Worm (Caenorhabditis elegans): ENCODE results near the gene metr-1.
"Not testable (repeated sequence)": the region's sequence is repeated elsewhere in the genome, so short reads cannot be mapped to it uniquely, and the experiment has no call there.

metr-1 gene

ce11 chrII:10930678-10931650 is 4.6 kb downstream of the metr-1 start:
- TF ChIP-seq nhr-237 (tag; optimal IDR thresholded peaks at IDR 0.05) (no peak), mbf-1 (tag; optimal IDR thresholded peaks at IDR 0.05) (no peak), lin-11 (tag; optimal IDR thresholded peaks at IDR 0.05) (no peak), nhr-11 (tag; optimal IDR thresholded peaks at IDR 0.05) (no peak), gmeb-1 (tag; optimal IDR thresholded peaks at IDR 0.05) (no peak), F13H6.1 (tag; optimal IDR thresholded peaks at IDR 0.05) (no peak), dmd-4 (tag; optimal IDR thresholded peaks at IDR 0.05) (no peak), ceh-16 (tag; optimal IDR thresholded peaks at IDR 0.05) (no peak), lsy-2 (tag; optimal IDR thresholded peaks at IDR 0.05) (no peak), lin-39 (tag; optimal IDR thresholded peaks at IDR 0.05) (no peak), nhr-77 (tag; optimal IDR thresholded peaks at IDR 0.05) (no peak), elt-1 (tag; optimal IDR thresholded peaks at IDR 0.05) (no peak), unc-55 (GFP tag; optimal IDR thresholded peaks at IDR 0.05) (no peak), nhr-25 (tag; optimal IDR thresholded peaks at IDR 0.05) (no peak)

DNA sequence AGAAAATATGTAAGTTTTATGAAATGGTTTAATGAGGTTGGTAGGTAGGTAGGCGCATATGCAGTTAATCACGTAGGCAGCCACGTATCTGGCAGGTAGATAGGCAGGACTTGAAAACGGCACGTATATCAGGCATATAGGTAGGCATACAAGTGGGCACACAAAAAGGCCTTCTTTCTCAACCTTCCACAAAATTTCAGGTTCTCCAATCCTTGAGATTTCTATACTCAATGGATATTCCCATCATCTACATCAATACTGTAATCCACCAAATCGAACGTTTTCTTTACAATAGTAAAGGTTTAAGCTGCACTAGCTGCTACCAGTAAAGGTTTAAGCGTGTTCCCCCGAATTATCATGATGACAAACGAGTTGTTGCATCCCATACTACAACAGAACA is 5.9 kb downstream of the metr-1 start:
- TF ChIP-seq aly-2 (tag; optimal IDR thresholded peaks at IDR 0.05) (no peak), sma-9 (GFP tag; optimal IDR thresholded peaks at IDR 0.05) (no peak), sma-9 (tag; optimal IDR thresholded peaks at IDR 0.05) (no peak), elt-1 (tag; optimal IDR thresholded peaks at IDR 0.05) (no peak)

DNA sequence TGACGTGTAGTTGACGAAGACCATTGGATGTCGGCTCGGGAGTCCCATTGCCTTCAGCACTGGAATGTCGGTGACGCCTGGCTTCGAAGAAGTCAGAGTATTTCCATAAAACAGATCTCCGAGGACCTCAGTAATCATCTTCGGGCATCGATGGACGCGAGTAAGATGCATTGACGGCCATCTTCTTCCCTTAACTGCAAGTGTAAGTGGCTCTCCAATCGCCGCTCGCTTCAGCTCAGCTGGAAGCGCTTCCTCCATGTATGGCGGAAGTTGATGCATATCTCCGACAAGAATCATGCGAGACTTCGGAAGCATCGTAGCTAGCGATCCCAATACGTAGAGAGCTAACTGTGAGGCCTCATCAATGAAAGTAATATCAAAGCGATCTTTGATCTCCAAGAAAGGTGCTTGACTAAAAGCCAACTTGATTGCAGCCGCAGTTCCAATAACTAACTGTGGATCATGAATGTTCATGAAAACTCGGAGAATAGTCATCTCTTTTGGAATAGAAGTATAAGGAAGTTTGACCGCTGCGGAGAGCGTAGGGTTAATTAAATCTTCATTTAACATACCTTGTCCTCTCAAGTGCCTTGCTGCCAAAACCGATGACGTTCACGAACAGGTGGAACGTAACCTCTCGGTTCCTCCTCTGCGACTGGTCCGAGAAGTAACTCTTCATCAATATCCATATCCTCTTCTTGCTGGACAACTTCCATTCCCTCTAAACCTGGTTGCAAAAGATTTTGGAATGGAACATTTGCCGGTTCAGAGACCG is 7.8 kb downstream of the metr-1 start:
- no peak for TF ChIP-seq ama-1 (optimal IDR thresholded peaks at IDR 0.05)

DNA sequence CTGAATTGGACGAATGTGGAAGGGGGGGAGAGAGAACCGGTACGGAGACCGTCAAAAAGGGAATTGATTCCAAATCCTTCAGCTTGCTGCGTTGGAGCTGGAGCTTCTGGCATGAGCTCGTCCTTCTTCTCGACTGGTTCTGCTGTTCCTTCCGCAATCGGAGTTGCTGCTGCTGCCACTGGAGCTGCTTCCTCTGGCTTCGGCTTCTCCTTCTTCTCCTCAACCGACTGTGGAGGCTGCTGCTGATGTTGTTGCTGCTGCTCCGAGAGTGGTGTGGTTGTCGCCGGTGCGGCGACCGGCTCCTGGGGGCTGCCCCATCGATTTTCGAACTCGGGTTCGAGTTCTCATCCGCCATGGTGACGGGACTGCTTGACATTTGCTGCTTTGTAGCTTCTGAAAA is 8.4 kb downstream of the metr-1 start, which contains the start of gene R03D7.2:
Gene R03D7.2 (minus strand): TSS at position 399 of the 400 bp plus-strand sequence.
- TF ChIP-seq nhr-12 (tag; optimal IDR thresholded peaks at IDR 0.05) (no peak), nhr-10 (tag; optimal IDR thresholded peaks at IDR 0.05) (no peak), sma-3 (GFP tag; optimal IDR thresholded peaks at IDR 0.05) (no peak), ZK546.5 (tag; optimal IDR thresholded peaks at IDR 0.05) (no peak)

- no peak for TF ChIP-seq fos-1 (tag; optimal IDR thresholded peaks at IDR 0.05)
- TF ChIP-seq ama-1 (optimal IDR thresholded peaks at IDR 0.05): no peak
- TF ChIP-seq nhr-11 (tag; optimal IDR thresholded peaks at IDR 0.05): no peak
- TF ChIP-seq unc-62 (GFP tag; optimal IDR thresholded peaks at IDR 0.05): no peak
- TF ChIP-seq aly-2 (tag; optimal IDR thresholded peaks at IDR 0.05): no peak
- no peak for TF ChIP-seq snpc-4 (tag; optimal IDR thresholded peaks at IDR 0.05)
- no peak for TF ChIP-seq nhr-237 (tag; optimal IDR thresholded peaks at IDR 0.05)
- TF ChIP-seq unc-55 (GFP tag; optimal IDR thresholded peaks at IDR 0.05): no peak
- TF ChIP-seq sma-3 (GFP tag; optimal IDR thresholded peaks at IDR 0.05): no peak
- TF ChIP-seq nhr-25 (tag; optimal IDR thresholded peaks at IDR 0.05): no peak
Measured at ce11 chrII:10935336-10935735, 9.0 kb downstream of the metr-1 start.

ce11 chrII:10941918-10942317 is 15.6 kb downstream of the metr-1 start, which contains the start of gene R03D7.15:
TSS of gene R03D7.15 (plus strand) at chrII:10942216.
- not testable (repeated sequence) for TF ChIP-seq fos-1, skn-1, ZK546.5 (tag; optimal IDR thresholded peaks at IDR 0.05)

DNA sequence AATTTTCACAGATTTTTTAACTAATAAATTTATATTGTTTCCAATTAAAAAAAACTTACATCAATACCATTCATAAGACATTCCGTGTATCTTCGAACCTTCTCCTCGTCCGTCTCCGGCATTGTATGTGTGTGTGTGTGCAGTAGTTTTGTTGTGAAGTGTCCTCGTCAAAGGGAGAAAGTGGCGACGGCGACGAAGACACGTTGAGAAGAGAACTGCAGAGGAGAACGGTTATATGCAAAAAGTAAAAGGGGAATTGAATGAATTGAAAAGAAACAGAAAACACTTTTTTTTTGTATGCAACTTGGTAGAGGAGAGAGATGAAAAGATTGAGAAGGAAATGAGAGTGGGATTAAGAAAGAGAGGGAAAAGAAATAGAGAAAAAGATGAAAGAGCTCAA is 19.1 kb downstream of the metr-1 start:
- TF ChIP-seq unc-55 (GFP tag; optimal IDR thresholded peaks at IDR 0.05) (peak; percentile 19), blmp-1 (tag; optimal IDR thresholded peaks at IDR 0.05; ENCODE audit: insufficient read depth) (peak; percentile 35), ztf-4 (tag; optimal IDR thresholded peaks at IDR 0.05) (no peak)

All from whole organism, L2 larva.